Fruit fly (Drosophila melanogaster): Measurements from ENCODE around the gene CG18748.

dm6 chr3R:7813518-7813917 lies 25.8 kb upstream of the CG18748 start:
- TF ChIP-seq insv (optimal IDR thresholded peaks at IDR 0.05) (no peak), psq (optimal IDR thresholded peaks at IDR 0.05) (no peak), Myc (optimal IDR thresholded peaks at IDR 0.05) (no peak), h (optimal IDR thresholded peaks at IDR 0.05) (no peak), Sin3A (optimal IDR thresholded peaks at IDR 0.05) (no peak)
